Fruit fly (Drosophila melanogaster) whole organism, embryonic: Measurements from ENCODE around the gene Polr3H.

Experiments
- Abd-B ChIP-seq: fragments of 200-800 bp; sonication (Bioruptor generic); optimal IDR thresholded peaks from 2 replicates; lab custom pipeline; 2018; ENCODE audit warnings: missing biosample characterization, mild to moderate bottlenecking, missing genetic modification characterization, moderate library complexity
- CG10274 ChIP-seq: fragments of 200-800 bp; sonication (Bioruptor generic); optimal IDR thresholded peaks from 3 replicates; lab custom pipeline; 2017; ENCODE audit warnings: missing biosample characterization, mild to moderate bottlenecking, missing genetic modification characterization
- CG10366 ChIP-seq: fragments of 200-800 bp; sonication (Bioruptor generic); IDR thresholded peaks from 2 replicates; pipeline ENCODE4 v1.3.6; 2022; ENCODE audit warnings: missing biosample characterization, missing genetic modification characterization
- CG10654 ChIP-seq: fragments of 200-800 bp; sonication (Bioruptor generic); optimal IDR thresholded peaks from 2 replicates; lab custom pipeline; 2016; ENCODE audit warnings: missing biosample characterization, missing genetic modification characterization
- CG12391 ChIP-seq: fragments of 200-800 bp; sonication (Bioruptor generic); optimal IDR thresholded peaks from 3 replicates; lab custom pipeline; 2018; ENCODE audit warnings: missing biosample characterization, mild to moderate bottlenecking, missing genetic modification characterization, moderate library complexity
- CG13287 ChIP-seq: fragments of 200-800 bp; sonication (Bioruptor generic); IDR thresholded peaks from 2 replicates; pipeline ENCODE4 v1.3.6; 2022; ENCODE audit warnings: missing biosample characterization, missing genetic modification characterization; ENCODE audit not compliant: partially characterized antibody
- CG14965 ChIP-seq: fragments of 200-800 bp; sonication (Bioruptor generic); optimal IDR thresholded peaks from 2 replicates; lab custom pipeline; 2016; ENCODE audit warnings: missing biosample characterization, missing genetic modification characterization, borderline replicate concordance
- CG15269 ChIP-seq: fragments of 200-800 bp; sonication (Bioruptor generic); optimal IDR thresholded peaks from 2 replicates; lab custom pipeline; 2018; ENCODE audit warnings: missing biosample characterization, mild to moderate bottlenecking, missing genetic modification characterization, moderate library complexity
- CG16779 ChIP-seq: fragments of 200-800 bp; sonication (Bioruptor generic); IDR thresholded peaks from 2 replicates; pipeline ENCODE4 v1.3.6; 2022; ENCODE audit warnings: missing biosample characterization, missing genetic modification characterization
- CG31441 ChIP-seq: fragments of 200-800 bp; sonication (Bioruptor generic); IDR thresholded peaks from 2 replicates; pipeline ENCODE4 v1.3.6; 2022; ENCODE audit warnings: missing biosample characterization, missing genetic modification characterization
- CG33557 ChIP-seq: fragments of 200-800 bp; sonication (Bioruptor generic); optimal IDR thresholded peaks from 2 replicates; lab custom pipeline; 2019; ENCODE audit warnings: missing biosample characterization, mild to moderate bottlenecking, missing genetic modification characterization, moderate library complexity
- CG4282 ChIP-seq: fragments of 200-800 bp; sonication (Bioruptor generic); optimal IDR thresholded peaks from 2 replicates; lab custom pipeline; 2016; ENCODE audit warnings: missing biosample characterization, missing genetic modification characterization
- CG6254 ChIP-seq: fragments of 200-800 bp; sonication (Bioruptor generic); optimal IDR thresholded peaks from 3 replicates; lab custom pipeline; 2017; ENCODE audit warnings: mild to moderate bottlenecking, missing biosample characterization, missing genetic modification reagents, missing genetic modification characterization
- CG6689 ChIP-seq: fragments of 200-800 bp; sonication (Bioruptor generic); IDR thresholded peaks from 2 replicates; pipeline ENCODE4 v1.3.6; 2022; ENCODE audit warnings: missing biosample characterization, missing genetic modification characterization
- CG8359 ChIP-seq: fragments of 200-800 bp; sonication (Bioruptor generic); optimal IDR thresholded peaks from 2 replicates; lab custom pipeline; 2017; ENCODE audit warnings: missing biosample characterization, mild to moderate bottlenecking, missing genetic modification characterization, borderline replicate concordance
- CG8478 ChIP-seq: fragments of >200 bp; optimal IDR thresholded peaks from 2 replicates; lab custom pipeline; 2018
- CTCF ChIP-seq: fragments of 200-800 bp; sonication (Bioruptor generic); optimal IDR thresholded peaks from 2 replicates; lab custom pipeline; 2017; ENCODE audit warnings: missing biosample characterization, mild to moderate bottlenecking, missing genetic modification characterization, moderate library complexity
- CrebB ChIP-seq: fragments of 200-800 bp; sonication (Bioruptor generic); optimal IDR thresholded peaks from 3 replicates; lab custom pipeline; 2018; ENCODE audit warnings: missing biosample characterization, mild to moderate bottlenecking, missing genetic modification characterization
- Dfd ChIP-seq, 2 experiments: fragments of >200 bp; optimal IDR thresholded peaks; 2 replicates each; lab custom pipeline; 2017; ENCODE audit warnings: missing biosample characterization in 2 of 2, missing genetic modification characterization in 2 of 2
- Drgx ChIP-seq: fragments of 200-800 bp; sonication (Bioruptor generic); IDR thresholded peaks from 2 replicates; pipeline ENCODE4 v1.3.6; 2022; ENCODE audit warnings: missing biosample characterization, missing genetic modification characterization
- Gsc ChIP-seq: fragments of 200-800 bp; sonication (Bioruptor generic); IDR thresholded peaks from 2 replicates; pipeline ENCODE4 v1.3.6; 2022; ENCODE audit warnings: missing biosample characterization, missing genetic modification characterization
- Hr51 ChIP-seq, 2 experiments: fragments of 200-800 bp; sonication (Bioruptor generic); optimal IDR thresholded peaks; 2 replicates in 1 of 2; 3 replicates in 1 of 2; lab custom pipeline; 2016 to 2018; ENCODE audit warnings: missing biosample characterization in 2 of 2, missing genetic modification characterization in 2 of 2, mild to moderate bottlenecking in 1 of 2, moderate library complexity in 1 of 2
- Meics ChIP-seq: fragments of 200-800 bp; sonication (Bioruptor generic); optimal IDR thresholded peaks from 2 replicates; lab custom pipeline; 2017; ENCODE audit warnings: missing biosample characterization, mild to moderate bottlenecking, missing genetic modification characterization
- NC2α ChIP-seq: fragments of 200-800 bp; sonication (Bioruptor generic); optimal IDR thresholded peaks from 2 replicates; lab custom pipeline; 2016; ENCODE audit warnings: missing biosample characterization, missing genetic modification characterization
- Optix ChIP-seq: fragments of 200-800 bp; sonication (Bioruptor generic); IDR thresholded peaks from 3 replicates; pipeline ENCODE4 v1.3.6; 2022; ENCODE audit warnings: missing biosample characterization, missing genetic modification characterization
- Rx ChIP-seq: fragments of 200-800 bp; sonication (Bioruptor generic); IDR thresholded peaks from 2 replicates; pipeline ENCODE4 v1.3.6; 2022; ENCODE audit warnings: missing biosample characterization, missing genetic modification characterization
- Xrp1 ChIP-seq: fragments of 200-800 bp; sonication (Bioruptor generic); IDR thresholded peaks from 2 replicates; pipeline ENCODE4 v1.3.6; 2022; ENCODE audit warnings: missing biosample characterization, missing genetic modification characterization
- ase ChIP-seq: fragments of 200-800 bp; sonication (Bioruptor generic); IDR thresholded peaks from 3 replicates; pipeline ENCODE4 v1.3.6; 2022; ENCODE audit warnings: missing biosample characterization, missing genetic modification characterization
- bcd ChIP-seq: fragments of 200-800 bp; sonication (Bioruptor generic); optimal IDR thresholded peaks from 2 replicates; lab custom pipeline; 2017; ENCODE audit warnings: missing biosample characterization, mild to moderate bottlenecking, missing genetic modification characterization
- bigmax ChIP-seq: fragments of 200-800 bp; sonication (Bioruptor generic); optimal IDR thresholded peaks from 2 replicates; lab custom pipeline; 2018; ENCODE audit warnings: missing biosample characterization, mild to moderate bottlenecking, missing genetic modification characterization
- crp ChIP-seq, 2 experiments: fragments of 200-800 bp; sonication (Bioruptor generic); optimal IDR thresholded peaks; 2 replicates in 1 of 2; 3 replicates in 1 of 2; lab custom pipeline; 2017; ENCODE audit warnings: missing biosample characterization in 2 of 2, missing genetic modification characterization in 2 of 2, mild to moderate bottlenecking in 1 of 2, moderate library complexity in 1 of 2
- da ChIP-seq: fragments of 200-800 bp; sonication (Bioruptor generic); optimal IDR thresholded peaks from 2 replicates; lab custom pipeline; 2016; ENCODE audit warnings: missing biosample characterization, missing genetic modification characterization
- esg ChIP-seq: fragments of 200-800 bp; sonication (Bioruptor generic); conservative IDR thresholded peaks from 2 replicates; pipeline ENCODE4 v1.3.6; 2022; ENCODE audit warnings: missing biosample characterization, missing genetic modification characterization
- gcm2 ChIP-seq: fragments of 200-800 bp; sonication (Bioruptor generic); optimal IDR thresholded peaks from 2 replicates; lab custom pipeline; 2016; ENCODE audit warnings: missing biosample characterization, missing genetic modification characterization
- hkb ChIP-seq, 2 experiments: fragments of 200-800 bp in 1 of 2; fragments of >200 bp in 1 of 2; sonication (Bioruptor generic) in 1 of 2; IDR thresholded peaks in 1 of 2; optimal IDR thresholded peaks in 1 of 2; 2 replicates each; pipeline versions ENCODE4 v1.3.6 to Lab custom; 2017 to 2022; ENCODE audit warnings: missing biosample characterization in 1 of 2, missing genetic modification characterization in 1 of 2
- kah ChIP-seq: fragments of 200-800 bp; sonication (Bioruptor generic); optimal IDR thresholded peaks from 2 replicates; lab custom pipeline; 2018; ENCODE audit warnings: missing biosample characterization, mild to moderate bottlenecking, missing genetic modification characterization
- lola ChIP-seq, 3 experiments: fragments of >200 bp in 2 of 3; fragments of 200-800 bp in 1 of 3; sonication (Bioruptor generic) in 1 of 3; optimal IDR thresholded peaks; 2 replicates each; lab custom pipeline; 2017 to 2019; ENCODE audit warnings: missing biosample characterization in 3 of 3, missing genetic modification characterization in 3 of 3, mild to moderate bottlenecking in 1 of 3, moderate library complexity in 1 of 3
- mld ChIP-seq: fragments of 200-800 bp; sonication (Bioruptor generic); IDR thresholded peaks from 3 replicates; pipeline ENCODE4 v1.3.6; 2022; ENCODE audit warnings: missing biosample characterization, missing genetic modification characterization; ENCODE audit not compliant: partially characterized antibody
- nau ChIP-seq: fragments of 200-800 bp; sonication (Bioruptor generic); optimal IDR thresholded peaks from 3 replicates; lab custom pipeline; 2017; ENCODE audit warnings: missing biosample characterization, mild to moderate bottlenecking, missing genetic modification characterization, missing genetic modification reagents
- phol ChIP-seq: fragments of 200-800 bp; sonication (Bioruptor generic); optimal IDR thresholded peaks from 3 replicates; lab custom pipeline; 2018; ENCODE audit warnings: missing biosample characterization, mild to moderate bottlenecking, missing genetic modification characterization, moderate library complexity
- pzg ChIP-seq: fragments of 200-800 bp; sonication (Bioruptor generic); optimal IDR thresholded peaks from 3 replicates; lab custom pipeline; 2018; ENCODE audit warnings: missing biosample characterization, mild to moderate bottlenecking, missing genetic modification characterization, moderate library complexity
- row ChIP-seq: fragments of 200-800 bp; sonication (Bioruptor generic); IDR thresholded peaks from 3 replicates; pipeline ENCODE4 v1.3.6; 2022; ENCODE audit warnings: missing biosample characterization, missing genetic modification characterization
- run ChIP-seq: fragments of 200-800 bp; sonication (Bioruptor generic); optimal IDR thresholded peaks from 3 replicates; lab custom pipeline; 2018; ENCODE audit warnings: missing biosample characterization, mild to moderate bottlenecking, missing genetic modification characterization
- sc ChIP-seq, 3 experiments: fragments of >200 bp in 2 of 3; fragments of 200-800 bp in 1 of 3; sonication (Bioruptor generic) in 1 of 3; optimal IDR thresholded peaks; 2 replicates in 2 of 3; 3 replicates in 1 of 3; lab custom pipeline; 2017; ENCODE audit warnings: mild to moderate bottlenecking in 1 of 3, missing biosample characterization in 1 of 3, missing genetic modification characterization in 1 of 3, missing genetic modification reagents in 1 of 3
- tna ChIP-seq: fragments of 200-800 bp; sonication (Bioruptor generic); IDR thresholded peaks from 2 replicates; pipeline ENCODE4 v1.3.6; 2022; ENCODE audit warnings: missing biosample characterization, missing genetic modification characterization; ENCODE audit not compliant: partially characterized antibody
- ttk ChIP-seq: fragments of 200-800 bp; sonication (Bioruptor generic); IDR thresholded peaks from 2 replicates; pipeline ENCODE4 v2.1.2; 2022; ENCODE audit warnings: missing biosample characterization, missing genetic modification characterization
- vvl ChIP-seq: fragments of 200-800 bp; sonication (Bioruptor generic); IDR thresholded peaks from 2 replicates; pipeline ENCODE4 v1.3.6; 2022; ENCODE audit warnings: missing biosample characterization, missing genetic modification characterization

Polr3H gene

dm6 chr3L:11696294-11697116 lies 47.9 kb downstream of the Polr3H start, which contains the start of gene Dph1 (continued):
- TF ChIP-seq CG12391 (tag; lab: Kevin White, UChicago) (peak; percentile 83), phol (tag; lab: Kevin White, UChicago) (peak; percentile 90), da (GFP tag; lab: Kevin White, UChicago) (peak; percentile 54), Optix (GFP tag; lab: Robert Waterston, UW) (peak; percentile 88), bcd (peak; percentile 88), CG14965 (GFP tag; lab: Kevin White, UChicago) (peak; percentile 47), CG6254 (GFP tag; lab: Kevin White, UChicago) (peak; percentile 65), ttk (GFP tag; lab: Robert Waterston, UW) (peak; percentile 80; the same call in 1 of the 2 replicates), CG16779 (peak; percentile 68), CG31441 (GFP tag; lab: Robert Waterston, UW) (peak; percentile 86), Rx (GFP tag; lab: Robert Waterston, UW) (peak; percentile 84), Hr51 (GFP tag; optimal IDR thresholded peaks at IDR 0.05; lab: Kevin White, UChicago) (peak; percentile 50 to 87), bigmax (GFP tag; lab: Kevin White, UChicago) (no peak), CG10366 (peak; percentile 81), Drgx (peak; percentile 95), mld (no peak), Abd-B (GFP tag; lab: Kevin White, UChicago) (no peak), hkb (optimal IDR thresholded peaks at IDR 0.05; lab: Kevin White, UChicago) (no peak), hkb (GFP tag; IDR thresholded peaks at IDR 0.05; lab: Robert Waterston, UW) (peak; percentile 92), ase (GFP tag; lab: Robert Waterston, UW) (peak; percentile 78; the same call in 2 of the 3 replicates), CG8478 (lab: Kevin White, UChicago) (no peak), CG10654 (GFP tag; lab: Kevin White, UChicago) (peak; percentile 77), Meics (GFP tag; lab: Kevin White, UChicago) (peak; percentile 88), gcm2 (GFP tag; lab: Kevin White, UChicago) (peak; percentile 79), sc (optimal IDR thresholded peaks at IDR 0.05; lab: Kevin White, UChicago) (no peak), sc (GFP tag; optimal IDR thresholded peaks at IDR 0.05; lab: Kevin White, UChicago) (peak; percentile 52), pzg (GFP tag; lab: Kevin White, UChicago) (peak; percentile 86), esg (GFP tag; lab: Robert Waterston, UW) (peak; percentile 82), CG4282 (peak; percentile 53), lola (GFP tag; optimal IDR thresholded peaks at IDR 0.05; lab: Kevin White, UChicago) (peak in 1 of 3 experiments; percentile 84), CG10274 (peak; percentile 40), NC2α (GFP tag; lab: Kevin White, UChicago) (peak; percentile 79), CrebB (tag; lab: Kevin White, UChicago) (peak; percentile 78), kah (peak; percentile 5), CG13287 (GFP tag; lab: Robert Waterston, UW) (peak; percentile 57), CG8359 (GFP tag; lab: Kevin White, UChicago) (peak; percentile 65), row (peak; percentile 85), CTCF (GFP tag; lab: Kevin White, UChicago) (peak; percentile 24), Dfd (GFP tag; optimal IDR thresholded peaks at IDR 0.05; lab: Kevin White, UChicago) (no peak), crp (GFP tag; optimal IDR thresholded peaks at IDR 0.05; lab: Kevin White, UChicago) (peak; percentile 69 to 96), vvl (GFP tag; lab: Robert Waterston, UW) (peak; percentile 85), CG15269 (tag; lab: Kevin White, UChicago) (peak; percentile 84), Gsc (GFP tag; lab: Robert Waterston, UW) (no peak), CG33557 (peak; percentile 75), run (peak; percentile 8), Xrp1 (GFP tag; lab: Robert Waterston, UW) (peak; percentile 91), CG6689 (peak; percentile 82; the same call in 1 of the 2 replicates), tna (GFP tag; lab: Robert Waterston, UW) (no peak; the same call in 1 of the 2 replicates), nau (GFP tag; lab: Kevin White, UChicago) (peak; percentile 72)
